Worm (Caenorhabditis elegans) whole organism, L1 larva: ENCODE measurements around the gene Y25C1A.2.

Source experiments
- C16A3.4 ChIP-seq: fragments of 150-350 bp; optimal IDR thresholded peaks from 2 replicates; lab custom pipeline; 2014; ENCODE audit warnings: missing biosample characterization, missing genetic modification characterization
- C34B4.2 ChIP-seq: sonication (generic microtip); optimal IDR thresholded peaks from 2 replicates; lab custom pipeline; 2017; ENCODE audit warnings: mild to moderate bottlenecking, missing genetic modification characterization, missing compliant biosample characterization
- F16B12.6 ChIP-seq: fragments of 150-350 bp; optimal IDR thresholded peaks from 2 replicates; lab custom pipeline; 2014; ENCODE audit warnings: missing biosample characterization, missing genetic modification characterization
- Y116A8C.19 ChIP-seq: sonication (generic microtip); optimal IDR thresholded peaks from 2 replicates; lab custom pipeline; 2016; ENCODE audit warnings: missing compliant biosample characterization, missing genetic modification characterization, borderline replicate concordance
- alr-1 ChIP-seq: fragments of 200-800 bp; sonication (Bioruptor generic); optimal IDR thresholded peaks from 2 replicates; lab custom pipeline; 2018; ENCODE audit warnings: borderline replicate concordance, mild to moderate bottlenecking, missing genetic modification characterization, missing compliant biosample characterization
- ama-1 ChIP-seq: fragments of 150-350 bp; optimal IDR thresholded peaks from 2 replicates; lab custom pipeline; 2014
- ceh-8 ChIP-seq: fragments of 200-800 bp; sonication (Bioruptor generic); optimal IDR thresholded peaks from 2 replicates; lab custom pipeline; 2018; ENCODE audit warnings: mild to moderate bottlenecking, missing genetic modification characterization, moderate library complexity, missing compliant biosample characterization
- dpl-1 ChIP-seq, 3 experiments: fragments of 150-350 bp in 2 of 3; sonication (generic microtip) in 1 of 3; optimal IDR thresholded peaks; 2 replicates each; lab custom pipeline; 2014 to 2017; ENCODE audit warnings: missing biosample characterization in 3 of 3, missing genetic modification characterization in 3 of 3, missing genetic modification reagents in 3 of 3
- efl-1 ChIP-seq, 4 experiments: fragments of 150-350 bp; optimal IDR thresholded peaks in 3 of 4; peaks in 1 of 4; 1 replicate in 1 of 4; 2 replicates in 3 of 4; lab custom pipeline; 2014; ENCODE audit warnings: missing biosample characterization in 2 of 4, missing genetic modification characterization in 2 of 4, missing genetic modification reagents in 2 of 4
- egl-27 ChIP-seq, 2 experiments: fragments of 150-350 bp in 1 of 2; sonication (generic microtip); optimal IDR thresholded peaks; 3 replicates each; lab custom pipeline; 2017 to 2018; ENCODE audit warnings: missing biosample characterization in 2 of 2, missing genetic modification characterization in 2 of 2, missing genetic modification reagents in 2 of 2
- elt-2 ChIP-seq: sonication (generic microtip); optimal IDR thresholded peaks from 2 replicates; lab custom pipeline; 2016; ENCODE audit warnings: missing genetic modification characterization, mild to moderate bottlenecking, inconsistent platforms, missing compliant biosample characterization, missing genetic modification reagents
- elt-3 ChIP-seq, 6 experiments: fragments of 150-350 bp in 1 of 6; sonication (generic microtip); optimal IDR thresholded peaks; 2 replicates each; lab custom pipeline; 2017 to 2018; ENCODE audit warnings: missing biosample characterization in 6 of 6, missing genetic modification characterization in 6 of 6, inconsistent platforms in 1 of 6
- ets-5 ChIP-seq: fragments of 200-800 bp; sonication (Bioruptor generic); IDR thresholded peaks from 2 replicates; pipeline ENCODE4 v1.3.6; 2022; ENCODE audit warnings: missing genetic modification characterization, missing compliant biosample characterization
- fkh-10 ChIP-seq: sonication (generic microtip); optimal IDR thresholded peaks from 2 replicates; lab custom pipeline; 2017; ENCODE audit warnings: missing biosample characterization, missing genetic modification reagents, missing genetic modification characterization
- fkh-4 ChIP-seq: sonication (generic microtip); optimal IDR thresholded peaks from 2 replicates; lab custom pipeline; 2016; ENCODE audit warnings: missing compliant biosample characterization, missing genetic modification characterization, borderline replicate concordance
- fos-1 ChIP-seq: fragments of 150-350 bp; optimal IDR thresholded peaks from 2 replicates; lab custom pipeline; 2014; ENCODE audit warnings: missing biosample characterization, missing genetic modification characterization
- hlh-17 ChIP-seq: fragments of 200-800 bp; sonication (Bioruptor generic); optimal IDR thresholded peaks from 2 replicates; lab custom pipeline; 2018; ENCODE audit warnings: missing genetic modification characterization, mild to moderate bottlenecking, missing compliant biosample characterization, moderate library complexity, borderline replicate concordance
- hlh-4 ChIP-seq: sonication (generic microtip); optimal IDR thresholded peaks from 2 replicates; lab custom pipeline; 2016; ENCODE audit warnings: mild to moderate bottlenecking, missing genetic modification characterization, missing compliant biosample characterization
- jun-1 ChIP-seq: fragments of 150-350 bp; optimal IDR thresholded peaks from 2 replicates; lab custom pipeline; 2014; ENCODE audit warnings: missing biosample characterization, missing genetic modification reagents, missing genetic modification characterization
- lin-14 ChIP-seq: fragments of 200-800 bp; sonication (Bioruptor generic); optimal IDR thresholded peaks from 2 replicates; lab custom pipeline; 2018; ENCODE audit warnings: mild to moderate bottlenecking, missing genetic modification characterization, moderate library complexity, missing compliant biosample characterization
- lin-35 ChIP-seq, 2 experiments: fragments of 150-350 bp; optimal IDR thresholded peaks; 2 replicates each; lab custom pipeline; 2014; ENCODE audit warnings: missing biosample characterization in 2 of 2, missing genetic modification characterization in 2 of 2, missing genetic modification reagents in 2 of 2
- lir-3 ChIP-seq: sonication (generic microtip); optimal IDR thresholded peaks from 2 replicates; lab custom pipeline; 2016; ENCODE audit warnings: mild to moderate bottlenecking, missing genetic modification characterization, moderate library complexity, missing compliant biosample characterization; ENCODE audit not compliant: poor library complexity
- lsy-2 ChIP-seq, 2 experiments: fragments of 150-350 bp; optimal IDR thresholded peaks; 2 replicates each; lab custom pipeline; 2014; ENCODE audit warnings: missing biosample characterization in 2 of 2, missing genetic modification characterization in 2 of 2
- mdl-1 ChIP-seq, 2 experiments: fragments of 150-350 bp; optimal IDR thresholded peaks; 2 replicates each; lab custom pipeline; 2014 to 2017; ENCODE audit warnings: missing biosample characterization in 2 of 2, missing genetic modification characterization in 2 of 2, inconsistent platforms in 1 of 2
- mef-2 ChIP-seq: fragments of 150-350 bp; optimal IDR thresholded peaks from 2 replicates; lab custom pipeline; 2014; ENCODE audit warnings: missing biosample characterization, missing genetic modification characterization
- mep-1 ChIP-seq: fragments of 150-350 bp; optimal IDR thresholded peaks from 2 replicates; lab custom pipeline; 2014; ENCODE audit warnings: missing biosample characterization, missing genetic modification characterization
- nhr-11 ChIP-seq: fragments of 150-350 bp; optimal IDR thresholded peaks from 2 replicates; lab custom pipeline; 2014; ENCODE audit warnings: missing biosample characterization, missing genetic modification characterization
- nhr-19 ChIP-seq: fragments of 200-800 bp; sonication (Bioruptor generic); conservative IDR thresholded peaks from 2 replicates; pipeline ENCODE4 v1.3.6; 2022; ENCODE audit warnings: missing genetic modification characterization, missing compliant biosample characterization
- nhr-20 ChIP-seq: sonication (generic microtip); optimal IDR thresholded peaks from 2 replicates; lab custom pipeline; 2016; ENCODE audit warnings: mild to moderate bottlenecking, missing genetic modification characterization, missing compliant biosample characterization
- nhr-71 ChIP-seq: sonication (generic microtip); optimal IDR thresholded peaks from 2 replicates; lab custom pipeline; 2016; ENCODE audit warnings: mild to moderate bottlenecking, missing genetic modification characterization, moderate library complexity, missing compliant biosample characterization
- nhr-76 ChIP-seq: sonication (generic microtip); optimal IDR thresholded peaks from 2 replicates; lab custom pipeline; 2017; ENCODE audit warnings: missing biosample characterization, missing genetic modification characterization
- nhr-77 ChIP-seq: fragments of 150-350 bp; optimal IDR thresholded peaks from 2 replicates; lab custom pipeline; 2014; ENCODE audit warnings: missing biosample characterization, missing genetic modification characterization
- pqm-1 ChIP-seq: sonication (generic microtip); optimal IDR thresholded peaks from 3 replicates; lab custom pipeline; 2017; ENCODE audit warnings: missing biosample characterization, missing genetic modification characterization
- snu-23 ChIP-seq: sonication (generic microtip); optimal IDR thresholded peaks from 2 replicates; lab custom pipeline; 2016; ENCODE audit warnings: missing genetic modification characterization, missing compliant biosample characterization
- sup-37 ChIP-seq: fragments of 200-800 bp; sonication (Bioruptor generic); optimal IDR thresholded peaks from 2 replicates; lab custom pipeline; 2018; ENCODE audit warnings: mild to moderate bottlenecking, missing genetic modification characterization, missing compliant biosample characterization
- swsn-7 ChIP-seq: sonication (generic microtip); optimal IDR thresholded peaks from 2 replicates; lab custom pipeline; 2016; ENCODE audit warnings: missing genetic modification characterization, missing compliant biosample characterization
- tbx-2 ChIP-seq: sonication (generic microtip); optimal IDR thresholded peaks from 2 replicates; lab custom pipeline; 2016; ENCODE audit warnings: missing genetic modification characterization, missing compliant biosample characterization
- tlp-1 ChIP-seq: fragments of 150-350 bp; optimal IDR thresholded peaks from 2 replicates; lab custom pipeline; 2014; ENCODE audit warnings: missing biosample characterization, missing genetic modification characterization
- unc-130 ChIP-seq: fragments of 150-350 bp; optimal IDR thresholded peaks from 2 replicates; lab custom pipeline; 2017; ENCODE audit warnings: missing biosample characterization, missing genetic modification characterization, inconsistent platforms
- unc-62 ChIP-seq: fragments of 150-350 bp; optimal IDR thresholded peaks from 2 replicates; lab custom pipeline; 2014; ENCODE audit warnings: missing biosample characterization, missing genetic modification reagents, missing genetic modification characterization
- unc-98 ChIP-seq: fragments of 200-800 bp; sonication (Bioruptor generic); IDR thresholded peaks from 2 replicates; pipeline ENCODE4 v1.3.6; 2022; ENCODE audit warnings: missing genetic modification characterization, missing compliant biosample characterization
- zip-4 ChIP-seq: fragments of 200-800 bp; sonication (Bioruptor generic); optimal IDR thresholded peaks from 2 replicates; lab custom pipeline; 2018; ENCODE audit warnings: mild to moderate bottlenecking, missing genetic modification characterization, moderate library complexity, missing compliant biosample characterization
- ztf-11 ChIP-seq, 2 experiments: sonication (generic microtip); optimal IDR thresholded peaks; 2 replicates each; lab custom pipeline; 2016 to 2017; ENCODE audit warnings: missing genetic modification characterization in 2 of 2, missing biosample characterization in 1 of 2, missing compliant biosample characterization in 1 of 2

The Y25C1A.2 gene

ce11 chrII:3112313-3112712 lies at the start of gene Y25C1A.2:
TSS of gene Y25C1A.2 (plus strand) at chrII:3112613.
- TF ChIP-seq mep-1 (tag; lab: Kevin White, UChicago) (no peak), jun-1 (tag; lab: Kevin White, UChicago) (no peak), sup-37 (GFP tag; lab: Kevin White, UChicago) (no peak), nhr-71 (tag; lab: Kevin White, UChicago) (no peak)

- TF ChIP-seq nhr-11 (tag; lab: Kevin White, UChicago) (no peak), lsy-2 (tag; optimal IDR thresholded peaks at IDR 0.05; lab: Kevin White, UChicago) (no peak), unc-62 (GFP tag; lab: Kevin White, UChicago) (no peak), snu-23 (GFP tag; lab: Kevin White, UChicago) (no peak), lin-35 (GFP tag; optimal IDR thresholded peaks at IDR 0.05; lab: Kevin White, UChicago) (no peak), tbx-2 (tag; lab: Kevin White, UChicago) (no peak), swsn-7 (tag; lab: Kevin White, UChicago) (no peak), fkh-10 (no peak), ztf-11 (tag; optimal IDR thresholded peaks at IDR 0.05; lab: Kevin White, UChicago) (no peak), mep-1 (tag; lab: Kevin White, UChicago) (no peak), alr-1 (tag; lab: Kevin White, UChicago) (no peak), hlh-17 (GFP tag; lab: Kevin White, UChicago) (no peak), ama-1 (lab: Kevin White, UChicago) (no peak), C16A3.4 (no peak), fkh-4 (tag; lab: Kevin White, UChicago) (no peak), fos-1 (no peak), dpl-1 (GFP tag; optimal IDR thresholded peaks at IDR 0.05; lab: Kevin White, UChicago) (no peak), tlp-1 (tag; lab: Kevin White, UChicago) (no peak), elt-2 (tag; lab: Kevin White, UChicago) (no peak), nhr-20 (no peak)
Observed at ce11 chrII:3062876-3063275, 49.5 kb upstream of the Y25C1A.2 start.

ce11 chrII:3063366-3063765 lies 49.0 kb upstream of the Y25C1A.2 start:
- no peak for TF ChIP-seq lin-14 (GFP tag; lab: Kevin White, UChicago)
- TF ChIP-seq ztf-11 (tag; optimal IDR thresholded peaks at IDR 0.05; lab: Kevin White, UChicago): no peak
- no peak for TF ChIP-seq tbx-2 (tag; lab: Kevin White, UChicago)
- no peak for TF ChIP-seq unc-130 (tag; lab: Kevin White, UChicago)
- no peak for TF ChIP-seq C34B4.2 (tag; lab: Kevin White, UChicago)
- TF ChIP-seq hlh-4 (tag; lab: Kevin White, UChicago): no peak
- TF ChIP-seq egl-27 (tag; optimal IDR thresholded peaks at IDR 0.05; lab: Kevin White, UChicago): no peak
- no peak for TF ChIP-seq nhr-11 (tag; lab: Kevin White, UChicago)
- TF ChIP-seq mep-1 (tag; lab: Kevin White, UChicago): no peak
- no peak for TF ChIP-seq Y116A8C.19 (tag; lab: Kevin White, UChicago)
- no peak for TF ChIP-seq elt-2 (tag; lab: Kevin White, UChicago)
- TF ChIP-seq nhr-76 (tag; lab: Kevin White, UChicago): no peak
- no peak for TF ChIP-seq nhr-77 (tag; lab: Kevin White, UChicago)

- TF ChIP-seq nhr-11 (tag; lab: Kevin White, UChicago) (no peak), nhr-71 (tag; lab: Kevin White, UChicago) (no peak), lir-3 (tag; lab: Kevin White, UChicago) (no peak), pqm-1 (no peak), ceh-8 (no peak), zip-4 (GFP tag; lab: Kevin White, UChicago) (no peak), mef-2 (no peak), ets-5 (GFP tag; lab: Robert Waterston, UW) (no peak), unc-98 (GFP tag; lab: Robert Waterston, UW) (no peak), efl-1 (optimal IDR thresholded peaks at IDR 0.05; lab: Kevin White, UChicago) (no peak), efl-1 (GFP tag; optimal IDR thresholded peaks at IDR 0.05 in 1 of 2; lab: Kevin White, UChicago) (no peak), F16B12.6 (tag; lab: Kevin White, UChicago) (no peak), mdl-1 (tag; optimal IDR thresholded peaks at IDR 0.05; lab: Kevin White, UChicago) (no peak), elt-3 (tag; optimal IDR thresholded peaks at IDR 0.05; lab: Kevin White, UChicago) (no peak), nhr-19 (no peak)
- TF ChIP-seq, all 84 proteins: peak for 0
Observed at ce11 chrII:3063984-3064383, 48.4 kb upstream of the Y25C1A.2 start.
